Fruit fly (Drosophila melanogaster): Measurements from ENCODE around the gene elg1.

Gene elg1

DNA sequence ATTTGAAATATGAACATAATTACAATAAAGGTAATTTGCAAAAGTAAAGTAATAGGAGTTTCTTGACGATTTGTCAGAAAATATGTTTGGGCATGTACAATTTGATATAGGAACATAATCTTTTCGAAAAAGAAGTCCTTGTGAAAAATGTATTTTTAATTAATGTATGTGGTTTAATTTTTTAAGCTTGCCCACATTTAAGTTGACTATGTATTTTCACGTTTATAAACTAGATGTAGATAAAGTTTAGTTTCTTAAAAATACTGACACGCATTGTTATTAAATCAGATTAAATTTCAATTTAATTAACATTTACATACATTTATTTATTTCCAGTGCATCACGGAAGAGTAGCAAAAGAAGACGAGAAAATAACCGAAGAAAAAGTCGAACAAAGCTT, 44.7 kb downstream of the elg1 start:
- no peak for TF ChIP-seq CTCF (optimal IDR thresholded peaks at IDR 0.05)
- no peak for TF ChIP-seq CG8478 (optimal IDR thresholded peaks at IDR 0.05)

DNA sequence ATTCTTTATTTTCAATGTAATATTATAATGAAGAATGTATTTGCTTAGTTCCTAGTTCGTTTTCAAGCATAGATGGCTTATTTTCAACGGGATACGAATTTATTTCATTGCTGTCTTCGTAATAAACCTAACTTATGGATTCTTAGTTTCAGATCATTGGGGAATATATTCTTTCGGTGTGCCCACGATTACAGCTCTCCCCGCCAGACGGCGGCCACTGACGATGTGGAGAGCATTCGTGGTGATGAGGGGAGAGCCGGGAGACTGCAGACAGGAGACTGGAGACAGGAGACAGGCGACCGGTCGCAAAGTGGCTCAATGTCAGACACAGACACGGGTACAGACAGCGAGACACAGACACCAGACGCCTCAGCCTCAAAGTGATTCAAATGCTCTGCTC, 45.5 kb downstream of the elg1 start:
- TF ChIP-seq CTCF (optimal IDR thresholded peaks at IDR 0.05): no peak

dm6 chr3L:16177751-16178150, 45.9 kb downstream of the elg1 start:
- TF ChIP-seq CTCF (optimal IDR thresholded peaks at IDR 0.05): no peak
- no peak for TF ChIP-seq CG8478 (optimal IDR thresholded peaks at IDR 0.05)

dm6 chr3L:16178433-16178832, 46.6 kb downstream of the elg1 start:
- TF ChIP-seq CTCF (optimal IDR thresholded peaks at IDR 0.05): no peak
- no peak for TF ChIP-seq CG8478 (optimal IDR thresholded peaks at IDR 0.05)

DNA sequence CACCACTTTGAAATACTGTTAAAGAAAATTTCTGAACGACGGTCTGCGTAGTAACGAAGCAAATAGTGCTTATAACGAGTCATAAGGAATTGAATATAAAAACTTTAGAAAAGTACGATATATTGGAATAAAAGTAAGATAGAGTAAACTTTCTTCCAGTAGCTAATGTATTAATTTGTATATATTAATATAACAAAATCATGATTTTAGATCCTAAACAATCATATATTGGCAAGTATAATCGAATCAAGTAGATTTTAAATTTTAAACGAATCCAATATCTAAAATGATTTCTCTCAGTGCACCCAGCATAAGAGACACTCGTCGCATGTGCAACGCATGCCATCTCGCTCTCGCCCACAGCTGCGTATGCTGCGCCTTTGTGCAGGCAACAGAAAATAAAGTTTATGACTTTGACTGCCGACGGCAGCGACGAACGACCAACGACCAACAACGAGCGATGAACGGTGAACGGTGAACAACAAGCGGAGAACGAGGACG, 49.6 kb downstream of the elg1 start:
- TF ChIP-seq CTCF (optimal IDR thresholded peaks at IDR 0.05): no peak
- TF ChIP-seq CG8478 (optimal IDR thresholded peaks at IDR 0.05): no peak

DNA sequence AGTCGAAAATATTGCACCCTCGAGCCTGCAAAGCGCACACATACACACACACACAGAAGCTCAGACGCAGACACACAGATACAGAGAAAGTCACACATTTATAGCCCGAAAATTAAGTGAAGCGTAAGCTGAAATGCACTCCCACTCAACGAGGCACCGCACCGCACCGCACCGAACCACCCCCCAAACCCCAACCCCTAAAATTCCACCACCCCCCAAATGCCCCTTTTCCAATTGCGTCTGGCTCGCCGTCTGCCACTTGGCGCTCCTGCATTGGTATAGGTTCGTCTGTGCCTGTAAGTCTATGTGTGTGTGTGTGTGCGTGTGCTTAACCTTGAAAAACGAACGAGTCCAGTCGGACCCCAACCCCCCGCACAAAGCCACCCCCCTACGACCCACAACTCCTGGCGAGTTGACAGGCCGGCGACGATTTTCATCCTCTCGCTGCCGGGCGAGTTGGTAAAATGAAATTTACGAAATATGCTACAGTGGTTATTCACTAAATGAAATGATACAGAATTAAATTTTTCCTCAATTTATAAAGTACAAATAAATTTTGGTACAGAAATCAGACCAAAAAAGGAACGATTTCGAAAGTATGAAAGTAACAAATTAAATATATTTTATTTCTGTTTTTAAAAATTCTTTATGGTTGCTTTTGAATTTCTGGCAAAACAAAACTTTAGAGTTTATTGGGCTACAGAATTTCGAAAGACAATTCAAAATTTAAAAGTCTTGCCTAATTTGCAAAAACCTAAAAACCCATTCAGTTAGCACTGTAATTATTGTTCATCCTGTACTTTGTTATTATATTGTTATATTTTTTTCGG, 51.0 kb downstream of the elg1 start:
- TF ChIP-seq CG8478 (optimal IDR thresholded peaks at IDR 0.05) (no peak), CTCF (optimal IDR thresholded peaks at IDR 0.05) (no peak)

dm6 chr3L:16183493-16183892, 51.7 kb downstream of the elg1 start:
- TF ChIP-seq CTCF (optimal IDR thresholded peaks at IDR 0.05) (no peak), CG8478 (optimal IDR thresholded peaks at IDR 0.05) (no peak)
